Fruit fly (Drosophila melanogaster) whole organism, prepupa: Measurements from ENCODE around the gene CG1998.

Source experiments
- Blimp-1 ChIP-seq: fragments of 200-800 bp; sonication (Bioruptor generic); optimal IDR thresholded peaks from 3 replicates; lab custom pipeline; 2017; ENCODE audit warnings: missing biosample characterization, missing genetic modification characterization, mild to moderate bottlenecking, moderate library complexity, missing genetic modification reagents
- CG10631 ChIP-seq: fragments of 200-800 bp; sonication (Bioruptor generic); optimal IDR thresholded peaks from 2 replicates; lab custom pipeline; 2016; ENCODE audit warnings: missing biosample characterization, missing genetic modification characterization
- CG10669 ChIP-seq: fragments of 200-800 bp; sonication (Bioruptor generic); optimal IDR thresholded peaks from 3 replicates; lab custom pipeline; 2018; ENCODE audit warnings: missing biosample characterization, mild to moderate bottlenecking, missing genetic modification characterization, moderate library complexity
- CG11294 ChIP-seq: fragments of 200-800 bp; sonication (Bioruptor generic); IDR thresholded peaks from 2 replicates; pipeline ENCODE4 v1.3.6; 2022; ENCODE audit warnings: missing biosample characterization, missing genetic modification characterization
- CG11762 ChIP-seq: fragments of 200-800 bp; sonication (Bioruptor generic); optimal IDR thresholded peaks from 3 replicates; lab custom pipeline; 2016; ENCODE audit warnings: missing biosample characterization, missing genetic modification characterization; ENCODE audit not compliant: insufficient read depth
- CG15336 ChIP-seq: fragments of 200-800 bp; sonication (Bioruptor generic); IDR thresholded peaks from 2 replicates; pipeline ENCODE4 v1.3.6; 2022; ENCODE audit warnings: missing biosample characterization, missing genetic modification characterization
- CG1621 ChIP-seq: fragments of 200-800 bp; sonication (Bioruptor generic); optimal IDR thresholded peaks from 3 replicates; lab custom pipeline; 2018; ENCODE audit warnings: missing biosample characterization, mild to moderate bottlenecking, missing genetic modification characterization
- CG31627 ChIP-seq: fragments of 200-800 bp; sonication (Bioruptor generic); optimal IDR thresholded peaks from 3 replicates; lab custom pipeline; 2016; ENCODE audit warnings: missing biosample characterization, missing genetic modification characterization
- CG3919 ChIP-seq: fragments of 200-800 bp; sonication (Bioruptor generic); optimal IDR thresholded peaks from 3 replicates; lab custom pipeline; 2016; ENCODE audit warnings: missing biosample characterization, missing genetic modification characterization
- CG6163 ChIP-seq: fragments of 200-800 bp; sonication (Bioruptor generic); IDR thresholded peaks from 3 replicates; pipeline ENCODE4 v1.3.6; 2022; ENCODE audit warnings: missing biosample characterization, missing genetic modification characterization
- CG6792 ChIP-seq: fragments of 200-800 bp; sonication (Bioruptor generic); optimal IDR thresholded peaks from 3 replicates; lab custom pipeline; 2016; ENCODE audit warnings: missing biosample characterization, missing genetic modification characterization
- CG6808 ChIP-seq: fragments of 200-800 bp; sonication (Bioruptor generic); optimal IDR thresholded peaks from 3 replicates; lab custom pipeline; 2017; ENCODE audit warnings: missing biosample characterization, missing genetic modification characterization, mild to moderate bottlenecking, moderate library complexity, missing genetic modification reagents
- CG6854 ChIP-seq: fragments of 200-800 bp; sonication (Bioruptor generic); optimal IDR thresholded peaks from 2 replicates; lab custom pipeline; 2017; ENCODE audit warnings: missing biosample characterization, mild to moderate bottlenecking, missing genetic modification characterization
- CG9139 ChIP-seq: fragments of 200-800 bp; sonication (Bioruptor generic); optimal IDR thresholded peaks from 3 replicates; lab custom pipeline; 2017; ENCODE audit warnings: missing biosample characterization, mild to moderate bottlenecking, missing genetic modification characterization
- Eip78C ChIP-seq: fragments of 200-800 bp; sonication (Bioruptor generic); peaks from one replicate; lab custom pipeline; 2016; ENCODE audit warnings: missing biosample characterization, missing genetic modification characterization
- Eip93F ChIP-seq: fragments of 200-800 bp; sonication (Bioruptor generic); optimal IDR thresholded peaks from 2 replicates; lab custom pipeline; 2016; ENCODE audit warnings: missing biosample characterization, mild to moderate bottlenecking, missing genetic modification characterization
- Ets21C ChIP-seq: fragments of 200-800 bp; sonication (Bioruptor generic); optimal IDR thresholded peaks from 3 replicates; lab custom pipeline; 2016; ENCODE audit warnings: missing biosample characterization, missing genetic modification characterization
- Ets96B ChIP-seq: fragments of 200-800 bp; optimal IDR thresholded peaks from 2 replicates; lab custom pipeline; 2019; ENCODE audit warnings: missing biosample characterization, mild to moderate bottlenecking, missing genetic modification characterization, moderate library complexity
- Hr39 ChIP-seq: fragments of 200-800 bp; sonication (Bioruptor generic); optimal IDR thresholded peaks from 2 replicates; lab custom pipeline; 2016; ENCODE audit warnings: missing biosample characterization, missing genetic modification characterization
- Lpt ChIP-seq: fragments of 200-800 bp; sonication (Bioruptor generic); optimal IDR thresholded peaks from 3 replicates; lab custom pipeline; 2016; ENCODE audit warnings: missing biosample characterization, missing genetic modification characterization
- Met ChIP-seq: fragments of 200-800 bp; sonication (Bioruptor generic); optimal IDR thresholded peaks from 3 replicates; lab custom pipeline; 2016; ENCODE audit warnings: missing biosample characterization, missing genetic modification characterization
- Sox14 ChIP-seq: fragments of 200-800 bp; sonication (Bioruptor generic); optimal IDR thresholded peaks from 3 replicates; lab custom pipeline; 2016; ENCODE audit warnings: missing biosample characterization, missing genetic modification characterization
- acj6 ChIP-seq: fragments of 200-800 bp; sonication (Bioruptor generic); optimal IDR thresholded peaks from 3 replicates; lab custom pipeline; 2016; ENCODE audit warnings: missing biosample characterization, missing genetic modification characterization
- cyc ChIP-seq: fragments of 200-800 bp; sonication (Bioruptor generic); optimal IDR thresholded peaks from 3 replicates; lab custom pipeline; 2016; ENCODE audit warnings: missing biosample characterization, missing genetic modification characterization
- dac ChIP-seq: fragments of 200-800 bp; sonication (Bioruptor generic); optimal IDR thresholded peaks from 2 replicates; lab custom pipeline; 2017; ENCODE audit warnings: missing biosample characterization, mild to moderate bottlenecking, missing genetic modification characterization
- esn ChIP-seq: fragments of 200-800 bp; sonication (Bioruptor generic); optimal IDR thresholded peaks from 2 replicates; lab custom pipeline; 2016; ENCODE audit warnings: missing biosample characterization, mild to moderate bottlenecking, missing genetic modification characterization, moderate library complexity
- fd85E ChIP-seq: fragments of 200-800 bp; sonication (Bioruptor generic); optimal IDR thresholded peaks from 3 replicates; lab custom pipeline; 2016; ENCODE audit warnings: missing biosample characterization, missing genetic modification characterization
- lz ChIP-seq: fragments of 200-800 bp; sonication (Bioruptor generic); optimal IDR thresholded peaks from 3 replicates; lab custom pipeline; 2016; ENCODE audit warnings: missing biosample characterization, missing genetic modification characterization
- spab ChIP-seq: fragments of 200-800 bp; sonication (Bioruptor generic); optimal IDR thresholded peaks from 2 replicates; lab custom pipeline; 2017; ENCODE audit warnings: missing biosample characterization, mild to moderate bottlenecking, missing genetic modification characterization, missing genetic modification reagents
- ss ChIP-seq, 2 experiments: fragments of 200-800 bp; sonication (Bioruptor generic); optimal IDR thresholded peaks; 2 replicates in 1 of 2; 3 replicates in 1 of 2; lab custom pipeline; 2017 to 2018; ENCODE audit warnings: mild to moderate bottlenecking in 2 of 2, missing biosample characterization in 2 of 2, missing genetic modification characterization in 2 of 2, moderate library complexity in 1 of 2
- svp ChIP-seq: fragments of 200-800 bp; sonication (Bioruptor generic); peaks from one replicate; lab custom pipeline; 2016; ENCODE audit warnings: missing biosample characterization, missing genetic modification characterization
- topi ChIP-seq: fragments of 200-800 bp; sonication (Bioruptor generic); optimal IDR thresholded peaks from 3 replicates; lab custom pipeline; 2016; ENCODE audit warnings: missing biosample characterization, missing genetic modification characterization
- vri ChIP-seq: fragments of 200-800 bp; sonication (Bioruptor generic); optimal IDR thresholded peaks from 3 replicates; lab custom pipeline; 2016; ENCODE audit warnings: missing biosample characterization, mild to moderate bottlenecking, missing genetic modification characterization

CG1998 gene

DNA sequence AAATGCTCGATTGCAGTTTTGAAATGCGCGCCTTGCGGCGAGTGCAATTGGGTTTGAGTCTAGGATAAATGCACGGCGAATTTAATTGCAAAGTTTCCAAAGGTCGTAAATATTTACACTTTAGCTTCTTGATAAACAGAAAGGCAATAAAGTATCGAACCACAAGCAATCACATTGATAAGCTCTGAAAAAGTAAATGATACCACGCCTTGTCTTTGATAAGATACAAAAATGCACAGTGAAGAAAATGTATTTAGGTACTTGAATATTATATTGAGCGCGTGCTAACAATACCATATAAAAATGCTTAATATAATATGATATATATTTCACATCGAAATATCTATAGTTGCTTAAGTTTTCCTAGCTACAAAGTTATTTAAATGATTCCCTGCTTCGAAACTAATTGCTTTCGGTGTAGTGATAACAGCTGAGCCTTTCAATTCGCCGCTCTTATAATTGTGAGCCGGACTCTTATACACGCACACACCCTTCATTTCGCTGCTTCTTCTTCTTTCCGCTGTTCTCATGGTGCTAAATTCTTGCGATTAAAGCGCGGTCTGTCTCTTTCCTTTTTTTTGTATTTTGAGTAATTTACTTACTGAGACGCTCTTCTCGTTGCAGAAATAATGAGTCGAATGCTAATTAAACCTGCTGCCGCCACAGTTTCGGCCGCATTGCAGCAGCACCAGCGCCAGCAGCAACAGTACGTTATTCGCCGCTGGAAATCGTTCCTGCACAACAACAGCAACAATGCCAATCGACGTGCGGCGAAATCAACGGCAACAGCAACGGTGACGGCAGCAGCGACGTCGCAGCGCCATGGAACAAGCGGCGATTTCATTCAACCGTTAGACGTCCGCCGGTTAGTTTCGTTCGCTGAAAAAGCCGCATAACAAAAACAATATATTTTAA is 39.4 kb downstream of the CG1998 start (continued):
- peak; percentile 85 for TF ChIP-seq CG10669 (GFP tag; lab: Kevin White, UChicago)
- TF ChIP-seq CG11762, result peak; percentile 86
- TF ChIP-seq fd85E, result peak; percentile 41
- peak; percentile 70 for TF ChIP-seq acj6 (GFP tag; lab: Kevin White, UChicago)
- TF ChIP-seq Hr39, result peak; percentile 77
- TF ChIP-seq Eip78C (GFP tag; lab: Kevin White, UChicago), result peak; percentile 96
- TF ChIP-seq CG6854 (GFP tag; lab: Kevin White, UChicago), result peak; percentile 79
- peak; percentile 81 for TF ChIP-seq CG6163
- TF ChIP-seq Met (GFP tag; lab: Kevin White, UChicago), result peak; percentile 85
- TF ChIP-seq CG9139, result peak; percentile 73
- peak; percentile 78 for TF ChIP-seq CG11294 (GFP tag; lab: Robert Waterston, UW)

dm6 chrX:13372512-13372911 is 40.4 kb downstream of the CG1998 start:
- TF ChIP-seq CG6163 (no peak), ss (GFP tag; optimal IDR thresholded peaks at IDR 0.05; lab: Kevin White, UChicago) (peak in 1 of 2 experiments; percentile 30), vri (GFP tag; lab: Kevin White, UChicago) (peak; percentile 71), Met (GFP tag; lab: Kevin White, UChicago) (no peak)
- TF ChIP-seq, all 60 proteins: peak for 2

- TF ChIP-seq Ets96B (tag; lab: Kevin White, UChicago) (no peak), CG15336 (GFP tag; lab: Robert Waterston, UW) (no peak), Eip78C (GFP tag; lab: Kevin White, UChicago) (peak; percentile 19), vri (GFP tag; lab: Kevin White, UChicago) (peak; percentile 66), svp (GFP tag; lab: Kevin White, UChicago) (peak; percentile 45), Eip93F (GFP tag; lab: Kevin White, UChicago) (no peak), CG10631 (GFP tag; lab: Kevin White, UChicago) (no peak), CG6808 (no peak), Blimp-1 (GFP tag; lab: Kevin White, UChicago) (no peak)
Measured at dm6 chrX:13371704-13372049, 41.2 kb downstream of the CG1998 start.

dm6 chrX:13370826-13371703 is 41.8 kb downstream of the CG1998 start:
- TF ChIP-seq CG10631 (GFP tag; lab: Kevin White, UChicago) (no peak), Sox14 (GFP tag; lab: Kevin White, UChicago) (peak; percentile 24), svp (GFP tag; lab: Kevin White, UChicago) (peak; percentile 94), cyc (GFP tag; lab: Kevin White, UChicago) (peak; percentile 10), CG31627 (peak; percentile 28), Lpt (GFP tag; lab: Kevin White, UChicago) (peak; percentile 7), CG15336 (GFP tag; lab: Robert Waterston, UW) (no peak), topi (peak; percentile 35), spab (GFP tag; lab: Kevin White, UChicago) (no peak), CG6792 (GFP tag; lab: Kevin White, UChicago) (peak; percentile 26), Met (GFP tag; lab: Kevin White, UChicago) (peak; percentile 40), Hr39 (peak; percentile 34), lz (peak; percentile 39), Eip78C (GFP tag; lab: Kevin White, UChicago) (peak; percentile 53), esn (GFP tag; lab: Kevin White, UChicago) (peak; percentile 44), CG3919 (GFP tag; lab: Kevin White, UChicago) (peak; percentile 35), Ets21C (GFP tag; lab: Kevin White, UChicago) (peak; percentile 13), dac (GFP tag; lab: Kevin White, UChicago) (no peak), ss (GFP tag; optimal IDR thresholded peaks at IDR 0.05; lab: Kevin White, UChicago) (peak in 1 of 2 experiments; percentile 13), CG1621 (tag; lab: Kevin White, UChicago) (no peak)
- TF ChIP-seq, all 60 proteins: peak for 15
